Worm (Caenorhabditis elegans) whole organism, L2 larva: ENCODE data around the gene Y41D4A.3.

ENCODE experiments used
- C34F6.9 ChIP-seq: fragments of 150-350 bp; optimal IDR thresholded peaks from 2 replicates; lab custom pipeline; 2014; ENCODE audit warnings: missing biosample characterization, missing genetic modification characterization
- F13H6.1 ChIP-seq: sonication (generic microtip); optimal IDR thresholded peaks from 2 replicates; lab custom pipeline; 2016; ENCODE audit warnings: missing genetic modification characterization, missing compliant biosample characterization
- R02D3.7 ChIP-seq: fragments of 150-350 bp; optimal IDR thresholded peaks from 2 replicates; lab custom pipeline; 2014; ENCODE audit warnings: missing biosample characterization, missing genetic modification characterization
- Y55F3AM.14 ChIP-seq: fragments of 200-800 bp; sonication (Bioruptor generic); optimal IDR thresholded peaks from 2 replicates; lab custom pipeline; 2018; ENCODE audit warnings: mild to moderate bottlenecking, missing genetic modification characterization, missing compliant biosample characterization
- ZK546.5 ChIP-seq: sonication (generic microtip); optimal IDR thresholded peaks from 2 replicates; lab custom pipeline; 2017; ENCODE audit warnings: missing biosample characterization, missing genetic modification characterization
- alr-1 ChIP-seq: fragments of 150-350 bp; optimal IDR thresholded peaks from 2 replicates; lab custom pipeline; 2014; ENCODE audit warnings: missing biosample characterization, missing genetic modification characterization
- aly-2 ChIP-seq: fragments of 150-350 bp; optimal IDR thresholded peaks from 2 replicates; lab custom pipeline; 2014; ENCODE audit warnings: missing biosample characterization, missing genetic modification characterization
- ceh-16 ChIP-seq: fragments of 150-350 bp; optimal IDR thresholded peaks from 2 replicates; lab custom pipeline; 2014; ENCODE audit warnings: missing biosample characterization, missing genetic modification characterization
- ceh-82 ChIP-seq: fragments of 150-350 bp; optimal IDR thresholded peaks from 2 replicates; lab custom pipeline; 2014; ENCODE audit warnings: missing biosample characterization, missing genetic modification characterization
- crh-2 ChIP-seq: sonication (generic microtip); optimal IDR thresholded peaks from 2 replicates; lab custom pipeline; 2017; ENCODE audit warnings: missing biosample characterization, missing genetic modification characterization
- dmd-4 ChIP-seq: sonication (generic microtip); optimal IDR thresholded peaks from 2 replicates; lab custom pipeline; 2017; ENCODE audit warnings: missing biosample characterization, missing genetic modification characterization
- egl-27 ChIP-seq: sonication (generic microtip); optimal IDR thresholded peaks from 3 replicates; lab custom pipeline; 2017; ENCODE audit warnings: missing biosample characterization, missing genetic modification reagents, missing genetic modification characterization
- elt-1 ChIP-seq: fragments of 150-350 bp; optimal IDR thresholded peaks from 2 replicates; lab custom pipeline; 2014; ENCODE audit warnings: missing biosample characterization, missing genetic modification characterization
- elt-3 ChIP-seq: sonication (generic microtip); optimal IDR thresholded peaks from 2 replicates; lab custom pipeline; 2017; ENCODE audit warnings: missing biosample characterization, missing genetic modification characterization
- lin-11 ChIP-seq: fragments of 150-350 bp; sonication (generic microtip); optimal IDR thresholded peaks from 2 replicates; lab custom pipeline; 2014; ENCODE audit warnings: missing biosample characterization, missing genetic modification characterization, inconsistent platforms, mixed read lengths
- lin-13 ChIP-seq: fragments of 150-350 bp; optimal IDR thresholded peaks from 2 replicates; lab custom pipeline; 2014; ENCODE audit warnings: missing biosample characterization, missing genetic modification reagents, missing genetic modification characterization
- lsy-2 ChIP-seq, 2 experiments: fragments of 150-350 bp in 1 of 2; sonication (generic microtip) in 1 of 2; optimal IDR thresholded peaks; 2 replicates each; lab custom pipeline; 2014 to 2017; ENCODE audit warnings: missing biosample characterization in 2 of 2, missing genetic modification characterization in 2 of 2
- mab-5 ChIP-seq: fragments of 150-350 bp; optimal IDR thresholded peaks from 2 replicates; lab custom pipeline; 2014; ENCODE audit warnings: missing biosample characterization, missing genetic modification characterization
- mbf-1 ChIP-seq: sonication (generic microtip); optimal IDR thresholded peaks from 2 replicates; lab custom pipeline; 2017; ENCODE audit warnings: missing biosample characterization, missing genetic modification characterization
- mdl-1 ChIP-seq, 2 experiments: fragments of 150-350 bp in 1 of 2; sonication (generic microtip) in 1 of 2; optimal IDR thresholded peaks; 2 replicates each; lab custom pipeline; 2017; ENCODE audit warnings: missing biosample characterization in 2 of 2, missing genetic modification characterization in 2 of 2
- nhr-10 ChIP-seq: sonication (generic microtip); optimal IDR thresholded peaks from 2 replicates; lab custom pipeline; 2017; ENCODE audit warnings: missing biosample characterization, missing genetic modification characterization
- nhr-12 ChIP-seq: fragments of 150-350 bp; optimal IDR thresholded peaks from 2 replicates; lab custom pipeline; 2014; ENCODE audit warnings: missing biosample characterization, missing genetic modification characterization
- nhr-21 ChIP-seq: fragments of 150-350 bp; optimal IDR thresholded peaks from 2 replicates; lab custom pipeline; 2014; ENCODE audit warnings: missing biosample characterization, missing genetic modification characterization
- nhr-23 ChIP-seq: fragments of 150-350 bp; optimal IDR thresholded peaks from 2 replicates; lab custom pipeline; 2014; ENCODE audit warnings: missing biosample characterization, missing genetic modification reagents, missing genetic modification characterization
- nhr-25 ChIP-seq: fragments of 150-350 bp; sonication (generic microtip); optimal IDR thresholded peaks from 3 replicates; lab custom pipeline; 2014; ENCODE audit warnings: missing biosample characterization, missing genetic modification characterization
- nhr-6 ChIP-seq: fragments of 150-350 bp; optimal IDR thresholded peaks from 2 replicates; lab custom pipeline; 2014; ENCODE audit warnings: missing biosample characterization, missing genetic modification characterization
- nhr-77 ChIP-seq: fragments of 150-350 bp; optimal IDR thresholded peaks from 2 replicates; lab custom pipeline; 2014; ENCODE audit warnings: missing biosample characterization, missing genetic modification characterization
- peb-1 ChIP-seq: fragments of 150-350 bp; optimal IDR thresholded peaks from 2 replicates; lab custom pipeline; 2014; ENCODE audit warnings: missing biosample characterization, missing genetic modification characterization
- sem-4 ChIP-seq: fragments of 150-350 bp; optimal IDR thresholded peaks from 2 replicates; lab custom pipeline; 2014; ENCODE audit warnings: missing biosample characterization, missing genetic modification reagents, missing genetic modification characterization
- skn-1 ChIP-seq: sonication (generic microtip); optimal IDR thresholded peaks from 2 replicates; lab custom pipeline; 2017; ENCODE audit warnings: missing biosample characterization, missing genetic modification characterization
- sma-3 ChIP-seq: sonication (generic microtip); optimal IDR thresholded peaks from 2 replicates; lab custom pipeline; 2016; ENCODE audit warnings: missing genetic modification reagents, missing genetic modification characterization, missing compliant biosample characterization
- sma-9 ChIP-seq, 2 experiments: fragments of 150-350 bp in 1 of 2; sonication (generic microtip) in 1 of 2; optimal IDR thresholded peaks; 2 replicates each; lab custom pipeline; 2014 to 2016; ENCODE audit warnings: missing genetic modification characterization in 2 of 2, mild to moderate bottlenecking in 1 of 2, missing biosample characterization in 1 of 2, missing compliant biosample characterization in 1 of 2, missing genetic modification reagents in 1 of 2, moderate library complexity in 1 of 2
- snpc-4 ChIP-seq: fragments of 150-350 bp; optimal IDR thresholded peaks from 2 replicates; lab custom pipeline; 2014; ENCODE audit warnings: missing biosample characterization, missing genetic modification characterization
- unc-39 ChIP-seq: fragments of 150-350 bp; optimal IDR thresholded peaks from 2 replicates; lab custom pipeline; 2014; ENCODE audit warnings: missing biosample characterization, missing genetic modification characterization
- zag-1 ChIP-seq: fragments of 150-350 bp; optimal IDR thresholded peaks from 2 replicates; lab custom pipeline; 2014; ENCODE audit warnings: missing biosample characterization, missing genetic modification characterization
- ztf-11 ChIP-seq: sonication (generic microtip); optimal IDR thresholded peaks from 2 replicates; lab custom pipeline; 2017; ENCODE audit warnings: missing biosample characterization, missing genetic modification characterization

The Y41D4A.3 gene

DNA sequence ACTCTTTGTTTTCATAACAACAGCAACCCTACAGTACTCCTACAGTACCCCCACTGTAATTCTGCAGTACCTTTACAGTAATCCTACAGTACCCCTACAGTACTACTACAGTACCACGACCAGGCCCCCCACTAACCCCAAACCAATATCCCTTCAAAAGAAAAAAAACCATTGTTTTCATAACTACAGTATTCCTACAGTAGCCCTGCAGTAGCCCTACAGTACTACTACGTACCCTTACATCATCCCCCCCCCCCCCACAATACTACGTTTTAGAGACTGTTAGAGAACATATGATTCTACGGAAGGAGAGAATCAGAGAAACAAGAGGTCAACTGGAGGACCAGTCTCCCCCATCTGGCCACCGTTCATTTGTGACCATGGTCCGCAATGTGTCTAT is at the start of gene Y41D4A.3:
TSS of gene Y41D4A.3 (plus strand) at position 301 of the 400 bp plus-strand sequence.
- TF ChIP-seq egl-27 (tag; lab: Kevin White, UChicago) (no peak), ceh-16 (no peak), mdl-1 (tag; optimal IDR thresholded peaks at IDR 0.05; lab: Kevin White, UChicago) (no peak), unc-39 (tag; lab: Kevin White, UChicago) (no peak), dmd-4 (tag; lab: Kevin White, UChicago) (no peak), sem-4 (tag; lab: Kevin White, UChicago) (no peak), elt-3 (tag; lab: Kevin White, UChicago) (no peak), lin-11 (no peak), nhr-23 (tag; lab: Kevin White, UChicago) (no peak), lin-13 (GFP tag; lab: Kevin White, UChicago) (no peak), lsy-2 (tag; optimal IDR thresholded peaks at IDR 0.05; lab: Kevin White, UChicago) (no peak), nhr-25 (no peak), C34F6.9 (tag; lab: Kevin White, UChicago) (no peak), nhr-10 (tag; lab: Kevin White, UChicago) (no peak), zag-1 (tag; lab: Kevin White, UChicago) (no peak), nhr-12 (tag; lab: Kevin White, UChicago) (no peak)

ce11 chrIV:1706996-1707395 is 46.6 kb upstream of the Y41D4A.3 start, which contains the start of gene K08D12.4:
K08D12.4 (plus strand) TSS chrIV:1707296.
- TF ChIP-seq mab-5 (tag; lab: Kevin White, UChicago): no peak
- no peak for TF ChIP-seq peb-1 (tag; lab: Kevin White, UChicago)
- no peak for TF ChIP-seq nhr-12 (tag; lab: Kevin White, UChicago)
- TF ChIP-seq mbf-1 (tag; lab: Kevin White, UChicago): no peak
- TF ChIP-seq sma-9 (GFP tag; optimal IDR thresholded peaks at IDR 0.05; lab: Kevin White, UChicago): no peak
- TF ChIP-seq sma-9 (tag; optimal IDR thresholded peaks at IDR 0.05; lab: Kevin White, UChicago): no peak
- no peak for TF ChIP-seq elt-3 (tag; lab: Kevin White, UChicago)
- no peak for TF ChIP-seq crh-2
- TF ChIP-seq R02D3.7 (tag; lab: Kevin White, UChicago): no peak
- no peak for TF ChIP-seq snpc-4
- no peak for TF ChIP-seq sem-4 (tag; lab: Kevin White, UChicago)
- TF ChIP-seq alr-1 (tag; lab: Kevin White, UChicago): no peak
- TF ChIP-seq ztf-11: no peak
- no peak for TF ChIP-seq Y55F3AM.14
- no peak for TF ChIP-seq ZK546.5
- no peak for TF ChIP-seq nhr-77 (tag; lab: Kevin White, UChicago)
- TF ChIP-seq nhr-6: no peak
- TF ChIP-seq mdl-1 (tag; optimal IDR thresholded peaks at IDR 0.05; lab: Kevin White, UChicago): no peak
- no peak for TF ChIP-seq ceh-82
- TF ChIP-seq nhr-10 (tag; lab: Kevin White, UChicago): no peak

DNA sequence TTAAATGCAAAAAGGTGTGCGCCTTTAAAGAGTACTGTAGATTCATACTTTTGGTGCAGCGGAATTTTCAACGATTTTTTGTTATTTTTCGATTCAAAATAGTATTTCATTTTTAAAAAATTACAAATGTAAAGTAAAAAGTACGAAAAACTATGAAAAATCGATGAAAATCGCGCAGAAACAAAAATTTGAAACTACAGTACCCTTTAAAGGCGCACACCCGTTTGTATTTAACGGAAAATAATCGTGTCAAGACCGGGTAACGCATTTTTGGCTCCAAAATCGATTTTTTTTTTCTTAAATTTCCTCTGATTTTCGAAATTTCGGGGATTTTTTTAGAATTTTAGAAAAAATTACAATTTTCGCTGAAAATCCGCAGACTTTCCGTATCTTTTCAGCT is 45.6 kb upstream of the Y41D4A.3 start:
- no peak for TF ChIP-seq sma-3 (GFP tag; lab: Kevin White, UChicago)
- TF ChIP-seq egl-27 (tag; lab: Kevin White, UChicago): no peak
- TF ChIP-seq nhr-6: no peak
- no peak for TF ChIP-seq nhr-23 (tag; lab: Kevin White, UChicago)
- TF ChIP-seq elt-3 (tag; lab: Kevin White, UChicago): no peak
- TF ChIP-seq C34F6.9 (tag; lab: Kevin White, UChicago): no peak
- TF ChIP-seq lin-13 (GFP tag; lab: Kevin White, UChicago): no peak
- no peak for TF ChIP-seq ceh-16

DNA sequence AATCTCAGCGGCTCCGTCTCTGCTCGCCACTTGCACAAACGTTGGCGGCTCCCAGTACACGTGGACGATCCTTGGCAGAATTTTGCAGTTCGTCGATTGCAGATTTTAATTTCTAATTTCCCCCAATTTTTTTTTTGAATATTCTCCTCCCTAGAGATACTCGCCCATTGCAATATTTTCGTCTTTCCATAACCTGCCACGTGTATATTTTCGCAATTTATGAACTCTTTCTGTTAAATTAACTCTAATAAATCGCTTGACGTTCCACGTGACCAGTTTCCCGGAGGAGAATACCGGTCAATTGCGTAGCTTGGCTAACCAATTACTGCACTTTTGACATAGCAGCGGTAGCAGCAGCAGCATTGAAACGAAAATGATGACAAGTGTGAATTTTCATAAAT is 45.2 kb upstream of the Y41D4A.3 start:
- no peak for TF ChIP-seq aly-2
- no peak for TF ChIP-seq lsy-2 (tag; optimal IDR thresholded peaks at IDR 0.05; lab: Kevin White, UChicago)
- TF ChIP-seq nhr-21 (tag; lab: Kevin White, UChicago): no peak
- TF ChIP-seq F13H6.1 (tag; lab: Kevin White, UChicago): no peak
- TF ChIP-seq skn-1: no peak
- TF ChIP-seq nhr-12 (tag; lab: Kevin White, UChicago): no peak
- no peak for TF ChIP-seq lin-13 (GFP tag; lab: Kevin White, UChicago)
- TF ChIP-seq elt-1 (tag; lab: Kevin White, UChicago): no peak
- TF ChIP-seq snpc-4: no peak
- no peak for TF ChIP-seq sem-4 (tag; lab: Kevin White, UChicago)
- no peak for TF ChIP-seq zag-1 (tag; lab: Kevin White, UChicago)
- TF ChIP-seq mab-5 (tag; lab: Kevin White, UChicago): no peak
